Worm (Caenorhabditis elegans) whole organism, L2 larva: Measurements from ENCODE around the gene pas-1.
A peak's percentile ranks its signal among the peaks of the same experiment; 100 is the strongest.

Source experiments
- C34F6.9 ChIP-seq: fragments of 150-350 bp; optimal IDR thresholded peaks from 2 replicates; lab custom pipeline; 2014; ENCODE audit warnings: missing biosample characterization, missing genetic modification characterization
- F13H6.1 ChIP-seq: sonication (generic microtip); optimal IDR thresholded peaks from 2 replicates; lab custom pipeline; 2016; ENCODE audit warnings: missing genetic modification characterization, missing compliant biosample characterization
- R02D3.7 ChIP-seq: fragments of 150-350 bp; optimal IDR thresholded peaks from 2 replicates; lab custom pipeline; 2014; ENCODE audit warnings: missing biosample characterization, missing genetic modification characterization
- Y55F3AM.14 ChIP-seq: fragments of 200-800 bp; sonication (Bioruptor generic); optimal IDR thresholded peaks from 2 replicates; lab custom pipeline; 2018; ENCODE audit warnings: mild to moderate bottlenecking, missing genetic modification characterization, missing compliant biosample characterization
- ZK546.5 ChIP-seq: sonication (generic microtip); optimal IDR thresholded peaks from 2 replicates; lab custom pipeline; 2017; ENCODE audit warnings: missing biosample characterization, missing genetic modification characterization
- aly-2 ChIP-seq: fragments of 150-350 bp; optimal IDR thresholded peaks from 2 replicates; lab custom pipeline; 2014; ENCODE audit warnings: missing biosample characterization, missing genetic modification characterization
- ceh-82 ChIP-seq: fragments of 150-350 bp; optimal IDR thresholded peaks from 2 replicates; lab custom pipeline; 2014; ENCODE audit warnings: missing biosample characterization, missing genetic modification characterization
- crh-2 ChIP-seq: sonication (generic microtip); optimal IDR thresholded peaks from 2 replicates; lab custom pipeline; 2017; ENCODE audit warnings: missing biosample characterization, missing genetic modification characterization
- dmd-4 ChIP-seq: sonication (generic microtip); optimal IDR thresholded peaks from 2 replicates; lab custom pipeline; 2017; ENCODE audit warnings: missing biosample characterization, missing genetic modification characterization
- elt-1 ChIP-seq: fragments of 150-350 bp; optimal IDR thresholded peaks from 2 replicates; lab custom pipeline; 2014; ENCODE audit warnings: missing biosample characterization, missing genetic modification characterization
- elt-3 ChIP-seq: sonication (generic microtip); optimal IDR thresholded peaks from 2 replicates; lab custom pipeline; 2017; ENCODE audit warnings: missing biosample characterization, missing genetic modification characterization
- fos-1 ChIP-seq: fragments of 150-350 bp; optimal IDR thresholded peaks from 2 replicates; lab custom pipeline; 2014; ENCODE audit warnings: missing biosample characterization, missing genetic modification characterization
- gmeb-1 ChIP-seq: fragments of 150-350 bp; optimal IDR thresholded peaks from 2 replicates; lab custom pipeline; 2014; ENCODE audit warnings: missing biosample characterization, missing genetic modification characterization
- lin-11 ChIP-seq: fragments of 150-350 bp; sonication (generic microtip); optimal IDR thresholded peaks from 2 replicates; lab custom pipeline; 2014; ENCODE audit warnings: missing biosample characterization, missing genetic modification characterization, inconsistent platforms, mixed read lengths
- lin-13 ChIP-seq: fragments of 150-350 bp; optimal IDR thresholded peaks from 2 replicates; lab custom pipeline; 2014; ENCODE audit warnings: missing biosample characterization, missing genetic modification reagents, missing genetic modification characterization
- lin-39 ChIP-seq: fragments of 150-350 bp; optimal IDR thresholded peaks from 2 replicates; lab custom pipeline; 2014; ENCODE audit warnings: missing biosample characterization, missing genetic modification reagents, missing genetic modification characterization
- lsy-2 ChIP-seq, 2 experiments: fragments of 150-350 bp in 1 of 2; sonication (generic microtip) in 1 of 2; optimal IDR thresholded peaks; 2 replicates each; lab custom pipeline; 2014 to 2017; ENCODE audit warnings: missing biosample characterization in 2 of 2, missing genetic modification characterization in 2 of 2
- mab-5 ChIP-seq: fragments of 150-350 bp; optimal IDR thresholded peaks from 2 replicates; lab custom pipeline; 2014; ENCODE audit warnings: missing biosample characterization, missing genetic modification characterization
- mbf-1 ChIP-seq: sonication (generic microtip); optimal IDR thresholded peaks from 2 replicates; lab custom pipeline; 2017; ENCODE audit warnings: missing biosample characterization, missing genetic modification characterization
- mdl-1 ChIP-seq, 2 experiments: fragments of 150-350 bp in 1 of 2; sonication (generic microtip) in 1 of 2; optimal IDR thresholded peaks; 2 replicates each; lab custom pipeline; 2017; ENCODE audit warnings: missing biosample characterization in 2 of 2, missing genetic modification characterization in 2 of 2
- nhr-10 ChIP-seq: sonication (generic microtip); optimal IDR thresholded peaks from 2 replicates; lab custom pipeline; 2017; ENCODE audit warnings: missing biosample characterization, missing genetic modification characterization
- nhr-11 ChIP-seq: fragments of 150-350 bp; optimal IDR thresholded peaks from 2 replicates; lab custom pipeline; 2014; ENCODE audit warnings: missing biosample characterization, missing genetic modification characterization
- nhr-129 ChIP-seq: fragments of 150-350 bp; optimal IDR thresholded peaks from 2 replicates; lab custom pipeline; 2014; ENCODE audit warnings: missing biosample characterization, missing genetic modification characterization
- nhr-21 ChIP-seq: fragments of 150-350 bp; optimal IDR thresholded peaks from 2 replicates; lab custom pipeline; 2014; ENCODE audit warnings: missing biosample characterization, missing genetic modification characterization
- nhr-237 ChIP-seq: fragments of 150-350 bp; optimal IDR thresholded peaks from 2 replicates; lab custom pipeline; 2014; ENCODE audit warnings: missing biosample characterization, missing genetic modification characterization
- nhr-25 ChIP-seq: fragments of 150-350 bp; sonication (generic microtip); optimal IDR thresholded peaks from 3 replicates; lab custom pipeline; 2014; ENCODE audit warnings: missing biosample characterization, missing genetic modification characterization
- peb-1 ChIP-seq: fragments of 150-350 bp; optimal IDR thresholded peaks from 2 replicates; lab custom pipeline; 2014; ENCODE audit warnings: missing biosample characterization, missing genetic modification characterization
- sem-4 ChIP-seq: fragments of 150-350 bp; optimal IDR thresholded peaks from 2 replicates; lab custom pipeline; 2014; ENCODE audit warnings: missing biosample characterization, missing genetic modification reagents, missing genetic modification characterization
- skn-1 ChIP-seq: sonication (generic microtip); optimal IDR thresholded peaks from 2 replicates; lab custom pipeline; 2017; ENCODE audit warnings: missing biosample characterization, missing genetic modification characterization
- sma-3 ChIP-seq: sonication (generic microtip); optimal IDR thresholded peaks from 2 replicates; lab custom pipeline; 2016; ENCODE audit warnings: missing genetic modification reagents, missing genetic modification characterization, missing compliant biosample characterization
- sma-9 ChIP-seq, 2 experiments: fragments of 150-350 bp in 1 of 2; sonication (generic microtip) in 1 of 2; optimal IDR thresholded peaks; 2 replicates each; lab custom pipeline; 2014 to 2016; ENCODE audit warnings: missing genetic modification characterization in 2 of 2, mild to moderate bottlenecking in 1 of 2, missing biosample characterization in 1 of 2, missing compliant biosample characterization in 1 of 2, missing genetic modification reagents in 1 of 2, moderate library complexity in 1 of 2
- snpc-4 ChIP-seq: fragments of 150-350 bp; optimal IDR thresholded peaks from 2 replicates; lab custom pipeline; 2014; ENCODE audit warnings: missing biosample characterization, missing genetic modification characterization
- unc-55 ChIP-seq: fragments of 150-350 bp; sonication (generic microtip); optimal IDR thresholded peaks from 3 replicates; lab custom pipeline; 2014; ENCODE audit warnings: missing biosample characterization, missing genetic modification reagents, missing genetic modification characterization
- zag-1 ChIP-seq: fragments of 150-350 bp; optimal IDR thresholded peaks from 2 replicates; lab custom pipeline; 2014; ENCODE audit warnings: missing biosample characterization, missing genetic modification characterization
- ztf-11 ChIP-seq: sonication (generic microtip); optimal IDR thresholded peaks from 2 replicates; lab custom pipeline; 2017; ENCODE audit warnings: missing biosample characterization, missing genetic modification characterization
- ztf-4 ChIP-seq: fragments of 150-350 bp; optimal IDR thresholded peaks from 2 replicates; lab custom pipeline; 2014; ENCODE audit warnings: missing biosample characterization, missing genetic modification characterization

The pas-1 gene

ce11 chrV:14424958-14425492, 2.6 kb upstream of the pas-1 start, which contains the start of gene rrsr-1:
Gene rrsr-1 (minus strand): TSS chrV:14425008.
- TF ChIP-seq fos-1 (tag; lab: Kevin White, UChicago) = no peak
- peak in 1 of 2 experiments; percentile 33 for TF ChIP-seq lsy-2 (tag; optimal IDR thresholded peaks at IDR 0.05; lab: Kevin White, UChicago)
- TF ChIP-seq F13H6.1 (tag; lab: Kevin White, UChicago) = peak; percentile 38
- peak; percentile 28 for TF ChIP-seq sma-3 (GFP tag; lab: Kevin White, UChicago)
- no peak for TF ChIP-seq ZK546.5
- peak; percentile 38 for TF ChIP-seq lin-11 (tag; lab: Kevin White, UChicago)
- peak; percentile 46 for TF ChIP-seq nhr-129 (tag; lab: Kevin White, UChicago)
- peak; percentile 47 for TF ChIP-seq sma-9 (GFP tag; optimal IDR thresholded peaks at IDR 0.05; lab: Kevin White, UChicago)
- TF ChIP-seq sma-9 (tag; optimal IDR thresholded peaks at IDR 0.05; lab: Kevin White, UChicago) = no peak
- TF ChIP-seq skn-1 (tag; lab: Kevin White, UChicago) = peak; percentile 62
- TF ChIP-seq unc-55 (GFP tag; lab: Kevin White, UChicago) = peak; percentile 54
- no peak for TF ChIP-seq elt-1
- peak; percentile 56 for TF ChIP-seq C34F6.9 (tag; lab: Kevin White, UChicago)
- no peak for TF ChIP-seq snpc-4 (tag; lab: Kevin White, UChicago)
- TF ChIP-seq sem-4 (tag; lab: Kevin White, UChicago) = no peak

- TF ChIP-seq C34F6.9 (tag; lab: Kevin White, UChicago) (peak; percentile 68), lin-13 (GFP tag; lab: Kevin White, UChicago) (no peak), F13H6.1 (tag; lab: Kevin White, UChicago) (peak; percentile 5), peb-1 (no peak), aly-2 (no peak), crh-2 (tag; lab: Kevin White, UChicago) (peak; percentile 40), nhr-237 (tag; lab: Kevin White, UChicago) (no peak), dmd-4 (tag; lab: Kevin White, UChicago) (no peak), sma-9 (GFP tag; optimal IDR thresholded peaks at IDR 0.05; lab: Kevin White, UChicago) (peak; percentile 43), sma-9 (tag; optimal IDR thresholded peaks at IDR 0.05; lab: Kevin White, UChicago) (no peak), ztf-11 (tag; lab: Kevin White, UChicago) (no peak), nhr-11 (no peak), fos-1 (tag; lab: Kevin White, UChicago) (no peak), nhr-129 (tag; lab: Kevin White, UChicago) (peak; percentile 59), nhr-25 (tag; lab: Kevin White, UChicago) (no peak), nhr-21 (tag; lab: Kevin White, UChicago) (no peak), snpc-4 (tag; lab: Kevin White, UChicago) (no peak), lsy-2 (tag; optimal IDR thresholded peaks at IDR 0.05; lab: Kevin White, UChicago) (peak in 1 of 2 experiments; percentile 44), skn-1 (tag; lab: Kevin White, UChicago) (peak; percentile 84), R02D3.7 (no peak), unc-55 (GFP tag; lab: Kevin White, UChicago) (peak; percentile 58), gmeb-1 (tag; lab: Kevin White, UChicago) (no peak), ztf-4 (tag; lab: Kevin White, UChicago) (no peak), sma-3 (GFP tag; lab: Kevin White, UChicago) (peak; percentile 30)
These were observed 850 bp upstream of the pas-1 start, which contains the start of gene rpoa-12 for ce11 chrV:14423268-14423667. Gene rpoa-12 (minus strand): TSS chrV:14423304.

ce11 chrV:14421325-14421724, 1.1 kb downstream of the pas-1 start, which contains the start of gene dhs-22:
Gene dhs-22 (minus strand): TSS chrV:14421440.
- no peak for TF ChIP-seq Y55F3AM.14 (GFP tag; lab: Kevin White, UChicago)
- TF ChIP-seq lin-11 (tag; lab: Kevin White, UChicago) = no peak
- no peak for TF ChIP-seq mbf-1 (tag; lab: Kevin White, UChicago)
- no peak for TF ChIP-seq lin-13 (GFP tag; lab: Kevin White, UChicago)
- TF ChIP-seq ZK546.5 = no peak
- no peak for TF ChIP-seq R02D3.7
- TF ChIP-seq elt-3 (tag; lab: Kevin White, UChicago) = no peak
- TF ChIP-seq zag-1 = no peak
- TF ChIP-seq ztf-4 (tag; lab: Kevin White, UChicago) = no peak
- no peak for TF ChIP-seq lin-39 (tag; lab: Kevin White, UChicago)
- TF ChIP-seq ceh-82 (tag; lab: Kevin White, UChicago) = no peak
- TF ChIP-seq nhr-11 = no peak
- no peak for TF ChIP-seq aly-2
- no peak for TF ChIP-seq mdl-1 (tag; optimal IDR thresholded peaks at IDR 0.05; lab: Kevin White, UChicago)
- TF ChIP-seq nhr-10 (tag; lab: Kevin White, UChicago) = no peak
- TF ChIP-seq skn-1 (tag; lab: Kevin White, UChicago) = no peak
- TF ChIP-seq nhr-21 (tag; lab: Kevin White, UChicago) = no peak
- TF ChIP-seq mab-5 (tag; lab: Kevin White, UChicago) = no peak
- TF ChIP-seq gmeb-1 (tag; lab: Kevin White, UChicago) = no peak
- no peak for TF ChIP-seq ztf-11 (tag; lab: Kevin White, UChicago)
